Worm (Caenorhabditis elegans) whole organism, L4/young adult: ENCODE data around the gene ergo-1.

Source experiments
- W03F9.2 ChIP-seq: fragments of 150-350 bp; optimal IDR thresholded peaks from 2 replicates; lab custom pipeline; 2014; ENCODE audit warnings: missing biosample characterization, missing genetic modification characterization
- dao-5 ChIP-seq: sonication (generic microtip); optimal IDR thresholded peaks from 2 replicates; lab custom pipeline; 2016; ENCODE audit warnings: missing genotype, missing genetic modification characterization, moderate library complexity, missing compliant biosample characterization
- him-1 ChIP-seq: sonication (generic microtip); optimal IDR thresholded peaks from 2 replicates; lab custom pipeline; 2016; ENCODE audit warnings: missing genotype, missing genetic modification reagents, missing genetic modification characterization, missing compliant biosample characterization

- TF ChIP-seq W03F9.2 (tag; lab: Kevin White, UChicago) (no peak), him-1 (tag; lab: Kevin White, UChicago) (no peak), dao-5 (tag; lab: Kevin White, UChicago) (no peak)
Observed at ce11 chrV:1048482-1048881, 39.9 kb downstream of the ergo-1 start, which contains the start of gene nra-4.
